Worm (Caenorhabditis elegans): Measurements from ENCODE around the gene ift-81.

DNA sequence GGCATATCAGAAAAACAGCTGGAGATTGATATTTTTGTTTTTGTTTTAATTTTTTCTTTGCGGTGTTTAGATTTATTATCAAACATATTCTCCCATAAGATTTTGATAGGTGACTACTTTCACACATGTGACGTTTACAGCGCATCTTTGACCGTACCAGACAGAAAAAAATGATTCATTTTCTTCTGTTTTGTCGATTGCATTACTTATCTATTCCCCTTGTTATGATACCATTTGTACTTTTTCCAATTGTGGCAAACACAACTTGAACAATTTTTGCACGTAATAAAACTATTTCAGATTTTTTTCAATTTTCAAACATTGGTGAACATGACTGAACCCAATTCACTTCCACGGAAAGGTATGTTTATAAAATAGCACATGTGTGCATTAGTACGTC is 45.9 kb downstream of the ift-81 start, which contains the start of gene C26B9.1:
- TF ChIP-seq lin-13 (GFP tag; optimal IDR thresholded peaks at IDR 0.05) = no peak
- no peak for TF ChIP-seq lsy-2 (tag; optimal IDR thresholded peaks at IDR 0.05)
- no peak for TF ChIP-seq lin-1 (GFP tag; IDR thresholded peaks at IDR 0.05)
- no peak for TF ChIP-seq nhr-237 (tag; optimal IDR thresholded peaks at IDR 0.05)
- TF ChIP-seq jun-1 (tag; optimal IDR thresholded peaks at IDR 0.05) = no peak

Data from whole organism, L4 larva.